Fruit fly (Drosophila melanogaster): ENCODE data around the gene CG17193.
A peak's percentile ranks its signal among the peaks of the same experiment; 100 is the strongest.

Gene CG17193

dm6 chr3R:20035887-20036286, 20.0 kb downstream of the CG17193 start, which contains the start of gene Regnase-1 (continued):
- peak; percentile 95 for TF ChIP-seq pzg (GFP tag; optimal IDR thresholded peaks at IDR 0.05)
- TF ChIP-seq Neu2 (GFP tag; optimal IDR thresholded peaks at IDR 0.05; ENCODE audit: borderline replicate concordance): peak; percentile 62
- TF ChIP-seq sisA (GFP tag; IDR thresholded peaks at IDR 0.05): no peak
- peak; percentile 81 for TF ChIP-seq Bdp1 (GFP tag; optimal IDR thresholded peaks at IDR 0.05)
- peak; percentile 90 for TF ChIP-seq CG17829 (tag; optimal IDR thresholded peaks at IDR 0.05)
- TF ChIP-seq trh (GFP tag; optimal IDR thresholded peaks at IDR 0.05): peak; percentile 93
- TF ChIP-seq nerfin-2 (GFP tag; IDR thresholded peaks at IDR 0.05; ENCODE audit: partially characterized antibody): peak; percentile 89
- TF ChIP-seq ewg (GFP tag; optimal IDR thresholded peaks at IDR 0.05): peak; percentile 82
- peak; percentile 78 for TF ChIP-seq CG30403 (GFP tag; optimal IDR thresholded peaks at IDR 0.05)
- peak; percentile 98 for TF ChIP-seq Opbp (GFP tag; IDR thresholded peaks at IDR 0.05; ENCODE audit: partially characterized antibody)
- peak; percentile 95 for TF ChIP-seq Vsx1 (GFP tag; optimal IDR thresholded peaks at IDR 0.05)
- peak; percentile 96 for TF ChIP-seq Fer1 (GFP tag; optimal IDR thresholded peaks at IDR 0.05)
- peak; percentile 80 for TF ChIP-seq run (tag; optimal IDR thresholded peaks at IDR 0.05)
- peak; percentile 93 for TF ChIP-seq Doc3 (GFP tag; IDR thresholded peaks at IDR 0.05; ENCODE audit: partially characterized antibody)
- TF ChIP-seq CG5953 (GFP tag; IDR thresholded peaks at IDR 0.05): peak; percentile 85
- peak; percentile 76 for TF ChIP-seq ERR (GFP tag; optimal IDR thresholded peaks at IDR 0.05)
- TF ChIP-seq Chrac-16 (GFP tag; optimal IDR thresholded peaks at IDR 0.05): peak; percentile 59
- peak; percentile 96 for TF ChIP-seq MBD-R2 (GFP tag; IDR thresholded peaks at IDR 0.05)
- TF ChIP-seq Bteb2 (GFP tag; optimal IDR thresholded peaks at IDR 0.05): peak; percentile 85
- TF ChIP-seq Dad (GFP tag; optimal IDR thresholded peaks at IDR 0.05): peak; percentile 92
- TF ChIP-seq CG17912 (GFP tag; optimal IDR thresholded peaks at IDR 0.05): peak; percentile 97
- TF ChIP-seq CG9932 (GFP tag; IDR thresholded peaks at IDR 0.05): peak; percentile 87
- peak; percentile 89 for TF ChIP-seq CHES-1-like (GFP tag; optimal IDR thresholded peaks at IDR 0.05)
- peak; percentile 79 for TF ChIP-seq CG12942 (GFP tag; optimal IDR thresholded peaks at IDR 0.05)
- TF ChIP-seq CG12219 (GFP tag; optimal IDR thresholded peaks at IDR 0.05): peak; percentile 93
- peak; percentile 89 for TF ChIP-seq disco-r (GFP tag; optimal IDR thresholded peaks at IDR 0.05)
- TF ChIP-seq BtbVII (GFP tag; optimal IDR thresholded peaks at IDR 0.05): peak; percentile 95
- TF ChIP-seq grn (GFP tag; optimal IDR thresholded peaks at IDR 0.05): peak; percentile 77
- TF ChIP-seq E2f2 (GFP tag; IDR thresholded peaks at IDR 0.05): peak; percentile 98
- peak; percentile 87 for TF ChIP-seq da (GFP tag; optimal IDR thresholded peaks at IDR 0.05)
- peak; percentile 41; the same call in 1 of the 2 replicates for TF ChIP-seq CG9215 (GFP tag; IDR thresholded peaks at IDR 0.05)
- peak; percentile 38 for TF ChIP-seq CG7745 (tag; optimal IDR thresholded peaks at IDR 0.05)
- peak; percentile 92 for TF ChIP-seq zfh1 (GFP tag; IDR thresholded peaks at IDR 0.05)
- peak; percentile 78 for TF ChIP-seq CG11695 (GFP tag; IDR thresholded peaks at IDR 0.05)
- TF ChIP-seq zf30C (GFP tag; optimal IDR thresholded peaks at IDR 0.05): peak; percentile 32
- TF ChIP-seq CG12155 (GFP tag; optimal IDR thresholded peaks at IDR 0.05): peak; percentile 75
- TF ChIP-seq chinmo (GFP tag; IDR thresholded peaks at IDR 0.05; ENCODE audit: partially characterized antibody): peak; percentile 95
- peak; percentile 95 for TF ChIP-seq odd (GFP tag; optimal IDR thresholded peaks at IDR 0.05)
- peak; percentile 99 for TF ChIP-seq Dref (GFP tag; IDR thresholded peaks at IDR 0.05)
- TF ChIP-seq kay (GFP tag; optimal IDR thresholded peaks at IDR 0.05): peak; percentile 59
- TF ChIP-seq fd102C (GFP tag; optimal IDR thresholded peaks at IDR 0.05): peak; percentile 95
- peak; percentile 88 for TF ChIP-seq Hand (GFP tag; optimal IDR thresholded peaks at IDR 0.05)
- peak; percentile 82 for TF ChIP-seq CG3838 (GFP tag; optimal IDR thresholded peaks at IDR 0.05)
- TF ChIP-seq CG6689 (GFP tag; IDR thresholded peaks at IDR 0.05): peak; percentile 79
- peak; percentile 87; the same call in 1 of the 2 replicates for TF ChIP-seq CG14014 (GFP tag; IDR thresholded peaks at IDR 0.05)
- no peak for TF ChIP-seq sc (optimal IDR thresholded peaks at IDR 0.05)
- peak; percentile 89 for TF ChIP-seq sc (GFP tag; optimal IDR thresholded peaks at IDR 0.05)
- TF ChIP-seq ab (GFP tag; optimal IDR thresholded peaks at IDR 0.05): no peak
- peak; percentile 78 for TF ChIP-seq vfl (GFP tag; optimal IDR thresholded peaks at IDR 0.05)
- no peak for TF ChIP-seq D19A (tag; optimal IDR thresholded peaks at IDR 0.05)
- peak; percentile 83 for TF ChIP-seq zen (tag; optimal IDR thresholded peaks at IDR 0.05)

All from whole organism, embryonic.